Fruit fly (Drosophila melanogaster) whole organism, prepupa: ENCODE results near the gene GILT2.

Source experiments
- Blimp-1 ChIP-seq: fragments of 200-800 bp; sonication (Bioruptor generic); optimal IDR thresholded peaks from 3 replicates; lab custom pipeline; 2017; ENCODE audit warnings: missing biosample characterization, missing genetic modification characterization, mild to moderate bottlenecking, moderate library complexity, missing genetic modification reagents
- CG10631 ChIP-seq: fragments of 200-800 bp; sonication (Bioruptor generic); optimal IDR thresholded peaks from 2 replicates; lab custom pipeline; 2016; ENCODE audit warnings: missing biosample characterization, missing genetic modification characterization
- CG11294 ChIP-seq: fragments of 200-800 bp; sonication (Bioruptor generic); IDR thresholded peaks from 2 replicates; pipeline ENCODE4 v1.3.6; 2022; ENCODE audit warnings: missing biosample characterization, missing genetic modification characterization
- CG11762 ChIP-seq: fragments of 200-800 bp; sonication (Bioruptor generic); optimal IDR thresholded peaks from 3 replicates; lab custom pipeline; 2016; ENCODE audit warnings: missing biosample characterization, missing genetic modification characterization; ENCODE audit not compliant: insufficient read depth
- CG11902 ChIP-seq: fragments of 200-800 bp; sonication (Bioruptor generic); optimal IDR thresholded peaks from 3 replicates; lab custom pipeline; 2016; ENCODE audit warnings: missing biosample characterization, missing genetic modification characterization
- CG15336 ChIP-seq: fragments of 200-800 bp; sonication (Bioruptor generic); IDR thresholded peaks from 2 replicates; pipeline ENCODE4 v1.3.6; 2022; ENCODE audit warnings: missing biosample characterization, missing genetic modification characterization
- CG1621 ChIP-seq: fragments of 200-800 bp; sonication (Bioruptor generic); optimal IDR thresholded peaks from 3 replicates; lab custom pipeline; 2018; ENCODE audit warnings: missing biosample characterization, mild to moderate bottlenecking, missing genetic modification characterization
- CG31627 ChIP-seq: fragments of 200-800 bp; sonication (Bioruptor generic); optimal IDR thresholded peaks from 3 replicates; lab custom pipeline; 2016; ENCODE audit warnings: missing biosample characterization, missing genetic modification characterization
- CG32006 ChIP-seq: fragments of 200-800 bp; sonication (Bioruptor generic); optimal IDR thresholded peaks from 3 replicates; lab custom pipeline; 2017; ENCODE audit warnings: missing biosample characterization, mild to moderate bottlenecking, missing genetic modification characterization
- CG34406 ChIP-seq: fragments of 200-800 bp; sonication (Bioruptor generic); optimal IDR thresholded peaks from 3 replicates; lab custom pipeline; 2016; ENCODE audit warnings: missing biosample characterization, missing genetic modification characterization
- CG3919 ChIP-seq: fragments of 200-800 bp; sonication (Bioruptor generic); optimal IDR thresholded peaks from 3 replicates; lab custom pipeline; 2016; ENCODE audit warnings: missing biosample characterization, missing genetic modification characterization
- CG6276 ChIP-seq: fragments of 200-800 bp; sonication (Bioruptor generic); optimal IDR thresholded peaks from 2 replicates; lab custom pipeline; 2017; ENCODE audit warnings: missing biosample characterization, mild to moderate bottlenecking, missing genetic modification characterization
- CG6792 ChIP-seq: fragments of 200-800 bp; sonication (Bioruptor generic); optimal IDR thresholded peaks from 3 replicates; lab custom pipeline; 2016; ENCODE audit warnings: missing biosample characterization, missing genetic modification characterization
- CG6808 ChIP-seq: fragments of 200-800 bp; sonication (Bioruptor generic); optimal IDR thresholded peaks from 3 replicates; lab custom pipeline; 2017; ENCODE audit warnings: missing biosample characterization, missing genetic modification characterization, mild to moderate bottlenecking, moderate library complexity, missing genetic modification reagents
- CG6854 ChIP-seq: fragments of 200-800 bp; sonication (Bioruptor generic); optimal IDR thresholded peaks from 2 replicates; lab custom pipeline; 2017; ENCODE audit warnings: missing biosample characterization, mild to moderate bottlenecking, missing genetic modification characterization
- CG8119 ChIP-seq: fragments of 200-800 bp; sonication (Bioruptor generic); IDR thresholded peaks from 3 replicates; pipeline ENCODE4 v1.3.6; 2022; ENCODE audit warnings: missing biosample characterization, missing genetic modification characterization
- CG8632 ChIP-seq: fragments of 200-800 bp; sonication (Bioruptor generic); optimal IDR thresholded peaks from 3 replicates; lab custom pipeline; 2016; ENCODE audit warnings: missing biosample characterization, missing genetic modification characterization
- Eip75B ChIP-seq: fragments of 200-800 bp; sonication (Bioruptor generic); optimal IDR thresholded peaks from 3 replicates; lab custom pipeline; 2016; ENCODE audit warnings: missing biosample characterization, missing genetic modification characterization
- Eip78C ChIP-seq: fragments of 200-800 bp; sonication (Bioruptor generic); peaks from one replicate; lab custom pipeline; 2016; ENCODE audit warnings: missing biosample characterization, missing genetic modification characterization
- Eip93F ChIP-seq: fragments of 200-800 bp; sonication (Bioruptor generic); optimal IDR thresholded peaks from 2 replicates; lab custom pipeline; 2016; ENCODE audit warnings: missing biosample characterization, mild to moderate bottlenecking, missing genetic modification characterization
- Ets21C ChIP-seq: fragments of 200-800 bp; sonication (Bioruptor generic); optimal IDR thresholded peaks from 3 replicates; lab custom pipeline; 2016; ENCODE audit warnings: missing biosample characterization, missing genetic modification characterization
- Gug ChIP-seq: fragments of 200-800 bp; sonication (Bioruptor generic); IDR thresholded peaks from 2 replicates; pipeline ENCODE4 v1.3.6; 2022; ENCODE audit warnings: missing biosample characterization, missing genetic modification characterization
- Hr38 ChIP-seq: sonication (Bioruptor generic); optimal IDR thresholded peaks from 2 replicates; lab custom pipeline; 2016; ENCODE audit warnings: missing biosample characterization, missing genetic modification characterization
- Hr39 ChIP-seq: fragments of 200-800 bp; sonication (Bioruptor generic); optimal IDR thresholded peaks from 2 replicates; lab custom pipeline; 2016; ENCODE audit warnings: missing biosample characterization, missing genetic modification characterization
- Hr4 ChIP-seq: fragments of 200-800 bp; sonication (Bioruptor generic); optimal IDR thresholded peaks from 3 replicates; lab custom pipeline; 2016; ENCODE audit warnings: missing biosample characterization, missing genetic modification characterization
- Lpt ChIP-seq: fragments of 200-800 bp; sonication (Bioruptor generic); optimal IDR thresholded peaks from 3 replicates; lab custom pipeline; 2016; ENCODE audit warnings: missing biosample characterization, missing genetic modification characterization
- Met ChIP-seq: fragments of 200-800 bp; sonication (Bioruptor generic); optimal IDR thresholded peaks from 3 replicates; lab custom pipeline; 2016; ENCODE audit warnings: missing biosample characterization, missing genetic modification characterization
- OdsH ChIP-seq: fragments of 200-800 bp; sonication (Bioruptor generic); optimal IDR thresholded peaks from 3 replicates; lab custom pipeline; 2016; ENCODE audit warnings: missing biosample characterization, missing genetic modification characterization
- Smox ChIP-seq: fragments of 200-800 bp; sonication (Bioruptor generic); optimal IDR thresholded peaks from 3 replicates; lab custom pipeline; 2016; ENCODE audit warnings: missing biosample characterization, missing genetic modification characterization
- Sox102F ChIP-seq: fragments of 200-800 bp; sonication (Bioruptor generic); optimal IDR thresholded peaks from 2 replicates; lab custom pipeline; 2016; ENCODE audit warnings: missing biosample characterization, mild to moderate bottlenecking, missing genetic modification characterization
- Sox15 ChIP-seq: fragments of 200-800 bp; sonication (Bioruptor generic); optimal IDR thresholded peaks from 3 replicates; lab custom pipeline; 2016; ENCODE audit warnings: missing biosample characterization, missing genetic modification characterization
- achi ChIP-seq: fragments of 200-800 bp; sonication (Bioruptor generic); optimal IDR thresholded peaks from 3 replicates; lab custom pipeline; 2016; ENCODE audit warnings: missing biosample characterization, missing genetic modification characterization
- acj6 ChIP-seq: fragments of 200-800 bp; sonication (Bioruptor generic); optimal IDR thresholded peaks from 3 replicates; lab custom pipeline; 2016; ENCODE audit warnings: missing biosample characterization, missing genetic modification characterization
- cyc ChIP-seq: fragments of 200-800 bp; sonication (Bioruptor generic); optimal IDR thresholded peaks from 3 replicates; lab custom pipeline; 2016; ENCODE audit warnings: missing biosample characterization, missing genetic modification characterization
- dsx ChIP-seq: fragments of 200-800 bp; optimal IDR thresholded peaks from 3 replicates; lab custom pipeline; 2019; ENCODE audit warnings: missing biosample characterization, mild to moderate bottlenecking, missing genetic modification characterization, moderate library complexity; ENCODE audit not compliant: poor library complexity, severe bottlenecking
- esn ChIP-seq: fragments of 200-800 bp; sonication (Bioruptor generic); optimal IDR thresholded peaks from 2 replicates; lab custom pipeline; 2016; ENCODE audit warnings: missing biosample characterization, mild to moderate bottlenecking, missing genetic modification characterization, moderate library complexity
- lz ChIP-seq: fragments of 200-800 bp; sonication (Bioruptor generic); optimal IDR thresholded peaks from 3 replicates; lab custom pipeline; 2016; ENCODE audit warnings: missing biosample characterization, missing genetic modification characterization
- pdm3 ChIP-seq: fragments of 200-800 bp; sonication (Bioruptor generic); optimal IDR thresholded peaks from 3 replicates; lab custom pipeline; 2016; ENCODE audit warnings: missing biosample characterization, missing genetic modification characterization
- salr ChIP-seq, 2 experiments: fragments of 200-800 bp; sonication (Bioruptor generic); optimal IDR thresholded peaks; 3 replicates each; lab custom pipeline; 2016 to 2018; ENCODE audit warnings: missing biosample characterization in 2 of 2, missing genetic modification characterization in 2 of 2, mild to moderate bottlenecking in 1 of 2
- spab ChIP-seq: fragments of 200-800 bp; sonication (Bioruptor generic); optimal IDR thresholded peaks from 2 replicates; lab custom pipeline; 2017; ENCODE audit warnings: missing biosample characterization, mild to moderate bottlenecking, missing genetic modification characterization, missing genetic modification reagents
- ss ChIP-seq, 2 experiments: fragments of 200-800 bp; sonication (Bioruptor generic); optimal IDR thresholded peaks; 2 replicates in 1 of 2; 3 replicates in 1 of 2; lab custom pipeline; 2017 to 2018; ENCODE audit warnings: mild to moderate bottlenecking in 2 of 2, missing biosample characterization in 2 of 2, missing genetic modification characterization in 2 of 2, moderate library complexity in 1 of 2
- svp ChIP-seq: fragments of 200-800 bp; sonication (Bioruptor generic); peaks from one replicate; lab custom pipeline; 2016; ENCODE audit warnings: missing biosample characterization, missing genetic modification characterization
- vri ChIP-seq: fragments of 200-800 bp; sonication (Bioruptor generic); optimal IDR thresholded peaks from 3 replicates; lab custom pipeline; 2016; ENCODE audit warnings: missing biosample characterization, mild to moderate bottlenecking, missing genetic modification characterization

GILT2 gene

dm6 chr3R:23678349-23679193, at the start of gene GILT2 (continued):
- TF ChIP-seq ss (GFP tag; optimal IDR thresholded peaks at IDR 0.05; lab: Kevin White, UChicago) (peak; percentile 60 to 73), Eip78C (GFP tag; lab: Kevin White, UChicago) (peak; percentile 89), Hr38 (GFP tag; lab: Kevin White, UChicago) (no peak), Gug (GFP tag; lab: Robert Waterston, UW) (peak; percentile 29; the same call in 1 of the 2 replicates), CG8632 (GFP tag; lab: Kevin White, UChicago) (peak; percentile 79), Hr39 (GFP tag; lab: Kevin White, UChicago) (peak; percentile 80), CG10631 (GFP tag; lab: Kevin White, UChicago) (peak; percentile 70), Hr4 (GFP tag; lab: Kevin White, UChicago) (peak; percentile 66), spab (GFP tag; lab: Kevin White, UChicago) (no peak), Ets21C (GFP tag; lab: Kevin White, UChicago) (peak; percentile 57)

dm6 chr3R:23629572-23629971, 49.1 kb upstream of the GILT2 start:
- TF ChIP-seq svp (peak; percentile 85), CG32006 (GFP tag; lab: Kevin White, UChicago) (no peak), CG31627 (GFP tag; lab: Kevin White, UChicago) (no peak), dsx (peak; percentile 6), Eip78C (GFP tag; lab: Kevin White, UChicago) (peak; percentile 45), vri (GFP tag; lab: Kevin White, UChicago) (peak; percentile 35)
- TF ChIP-seq, all 60 proteins: peak for 4

dm6 chr3R:23634789-23635188, 43.9 kb upstream of the GILT2 start:
- no peak for TF ChIP-seq Sox15 (GFP tag; lab: Kevin White, UChicago)
- TF ChIP-seq Hr39 (GFP tag; lab: Kevin White, UChicago) = no peak
- no peak for TF ChIP-seq CG31627 (GFP tag; lab: Kevin White, UChicago)
- no peak for TF ChIP-seq Met
- TF ChIP-seq CG34406 (GFP tag; lab: Kevin White, UChicago) = no peak
- TF ChIP-seq Smox (GFP tag; lab: Kevin White, UChicago) = no peak
- TF ChIP-seq dsx = no peak
- TF ChIP-seq CG6854 (GFP tag; lab: Kevin White, UChicago) = no peak
- no peak for TF ChIP-seq CG11902 (GFP tag; lab: Kevin White, UChicago)
- TF ChIP-seq Hr38 (GFP tag; lab: Kevin White, UChicago) = no peak
- no peak for TF ChIP-seq svp
- TF ChIP-seq CG6808 (GFP tag; lab: Kevin White, UChicago) = no peak
- TF ChIP-seq CG11294 (GFP tag; lab: Robert Waterston, UW) = no peak
- no peak for TF ChIP-seq Blimp-1 (GFP tag; lab: Kevin White, UChicago)
- TF ChIP-seq salr (GFP tag; optimal IDR thresholded peaks at IDR 0.05; lab: Kevin White, UChicago) = no peak
- TF ChIP-seq Eip93F (GFP tag; lab: Kevin White, UChicago) = no peak
- TF ChIP-seq CG8119 (GFP tag; lab: Robert Waterston, UW) = no peak

- TF ChIP-seq svp (peak; percentile 4), CG1621 (tag; lab: Kevin White, UChicago) (no peak), CG8119 (GFP tag; lab: Robert Waterston, UW) (peak; percentile 59; the same call in 2 of the 3 replicates), pdm3 (peak; percentile 8), Sox102F (GFP tag; lab: Kevin White, UChicago) (no peak), CG6808 (GFP tag; lab: Kevin White, UChicago) (no peak), Sox15 (GFP tag; lab: Kevin White, UChicago) (no peak), OdsH (no peak), CG6276 (GFP tag; lab: Kevin White, UChicago) (peak; percentile 35), Eip75B (GFP tag; lab: Kevin White, UChicago) (no peak), CG11762 (GFP tag; lab: Kevin White, UChicago) (no peak), spab (GFP tag; lab: Kevin White, UChicago) (no peak), Lpt (GFP tag; lab: Kevin White, UChicago) (peak; percentile 21), achi (peak; percentile 7), Ets21C (GFP tag; lab: Kevin White, UChicago) (no peak), lz (GFP tag; lab: Kevin White, UChicago) (no peak), cyc (GFP tag; lab: Kevin White, UChicago) (no peak), Hr4 (GFP tag; lab: Kevin White, UChicago) (peak; percentile 60), CG32006 (GFP tag; lab: Kevin White, UChicago) (peak; percentile 63), esn (no peak), CG6792 (GFP tag; lab: Kevin White, UChicago) (no peak), CG3919 (no peak), Gug (GFP tag; lab: Robert Waterston, UW) (no peak), acj6 (peak; percentile 6), Eip78C (GFP tag; lab: Kevin White, UChicago) (peak; percentile 59), CG15336 (peak; percentile 63)
These were observed 41.4 kb upstream of the GILT2 start for dm6 chr3R:23637277-23637676.
